Fruit fly (Drosophila melanogaster): Measurements from ENCODE around the gene CG42394.

CG42394 gene

dm6 chr3R:10826796-10827524 is 22.7 kb upstream of the CG42394 start, which contains the start of gene Cad86C (continued):
- TF ChIP-seq CG2116 (GFP tag; optimal IDR thresholded peaks at IDR 0.05) (no peak), CG17829 (tag; optimal IDR thresholded peaks at IDR 0.05) (no peak), NK7.1 (GFP tag; optimal IDR thresholded peaks at IDR 0.05) (no peak), bsh (GFP tag; optimal IDR thresholded peaks at IDR 0.05) (peak in 1 of 2 experiments; percentile 43), Blimp-1 (GFP tag; optimal IDR thresholded peaks at IDR 0.05) (no peak), lola (GFP tag; optimal IDR thresholded peaks at IDR 0.05) (no peak), D19B (GFP tag; optimal IDR thresholded peaks at IDR 0.05) (peak; percentile 51), Doc2 (GFP tag; IDR thresholded peaks at IDR 0.05) (no peak), sd (tag; optimal IDR thresholded peaks at IDR 0.05) (no peak), Camta (GFP tag; optimal IDR thresholded peaks at IDR 0.05) (no peak), Mrtf (GFP tag; IDR thresholded peaks at IDR 0.05) (no peak), phol (tag; optimal IDR thresholded peaks at IDR 0.05) (no peak), Scr (GFP tag; IDR thresholded peaks at IDR 0.05; ENCODE audit: partially characterized antibody) (no peak), vvl (GFP tag; IDR thresholded peaks at IDR 0.05) (peak; percentile 49; the same call in 1 of the 2 replicates), Sry-δ (GFP tag; optimal IDR thresholded peaks at IDR 0.05) (no peak), CG16779 (GFP tag; IDR thresholded peaks at IDR 0.05) (no peak), Xbp1 (GFP tag; optimal IDR thresholded peaks at IDR 0.05) (no peak), CHES-1-like (GFP tag; optimal IDR thresholded peaks at IDR 0.05) (no peak), CG10543 (GFP tag; optimal IDR thresholded peaks at IDR 0.05) (no peak), org-1 (GFP tag; optimal IDR thresholded peaks at IDR 0.05) (no peak), CG9437 (GFP tag; optimal IDR thresholded peaks at IDR 0.05) (no peak), CG4424 (GFP tag; optimal IDR thresholded peaks at IDR 0.05) (no peak), CG8290 (GFP tag; optimal IDR thresholded peaks at IDR 0.05) (no peak), CG8290 (tag; optimal IDR thresholded peaks at IDR 0.05) (no peak), CG3995 (GFP tag; optimal IDR thresholded peaks at IDR 0.05) (no peak), CG10462 (GFP tag; optimal IDR thresholded peaks at IDR 0.05) (no peak), insv (GFP tag; optimal IDR thresholded peaks at IDR 0.05) (no peak), CG13287 (GFP tag; IDR thresholded peaks at IDR 0.05; ENCODE audit: partially characterized antibody) (peak; percentile 61), jumu (GFP tag; optimal IDR thresholded peaks at IDR 0.05) (no peak), Ets65A (GFP tag) (peak; percentile 13), CTCF (GFP tag; optimal IDR thresholded peaks at IDR 0.05) (no peak), Deaf1 (tag; optimal IDR thresholded peaks at IDR 0.05) (peak; percentile 31), sens-2 (GFP tag; IDR thresholded peaks at IDR 0.05) (no peak), kah (GFP tag; optimal IDR thresholded peaks at IDR 0.05) (no peak), CG1529 (GFP tag; optimal IDR thresholded peaks at IDR 0.05) (no peak), Spps (tag; optimal IDR thresholded peaks at IDR 0.05) (no peak), Hr78 (GFP tag; optimal IDR thresholded peaks at IDR 0.05) (no peak), gsb (GFP tag; IDR thresholded peaks at IDR 0.05) (no peak), CG13123 (GFP tag; optimal IDR thresholded peaks at IDR 0.05) (no peak), CG17186 (GFP tag; optimal IDR thresholded peaks at IDR 0.05) (no peak), crol (GFP tag; IDR thresholded peaks at IDR 0.05) (no peak), CG12299 (tag; optimal IDR thresholded peaks at IDR 0.05) (no peak), bigmax (GFP tag; optimal IDR thresholded peaks at IDR 0.05) (no peak), CG12744 (GFP tag; optimal IDR thresholded peaks at IDR 0.05) (no peak), ranshi (GFP tag; IDR thresholded peaks at IDR 0.05) (no peak), BtbVII (GFP tag; optimal IDR thresholded peaks at IDR 0.05) (peak; percentile 13), unc-4 (GFP tag; IDR thresholded peaks at IDR 0.05; ENCODE audit: partially characterized antibody) (peak; percentile 45; the same call in 1 of the 2 replicates), Sin3A (optimal IDR thresholded peaks at IDR 0.05) (no peak), usp (GFP tag; optimal IDR thresholded peaks at IDR 0.05) (no peak), CG14860 (GFP tag; IDR thresholded peaks at IDR 0.05; ENCODE audit: partially characterized antibody) (peak; percentile 62), trh (GFP tag; optimal IDR thresholded peaks at IDR 0.05) (no peak)

Data from whole organism, embryonic.